Worm (Caenorhabditis elegans) whole organism, early embryonic: ENCODE results near the gene scl-2.

ENCODE experiments used
- B0310.2 ChIP-seq: sonication (generic microtip); optimal IDR thresholded peaks from 2 replicates; lab custom pipeline; 2016; ENCODE audit warnings: mild to moderate bottlenecking, missing genetic modification characterization, missing compliant biosample characterization
- F13C5.2 ChIP-seq: sonication (generic microtip); optimal IDR thresholded peaks from 2 replicates; lab custom pipeline; 2017; ENCODE audit warnings: mild to moderate bottlenecking, missing genetic modification characterization, inconsistent platforms, missing compliant biosample characterization
- aly-1 ChIP-seq: sonication (generic microtip); optimal IDR thresholded peaks from 2 replicates; lab custom pipeline; 2016; ENCODE audit warnings: missing genetic modification characterization, missing compliant biosample characterization
- ama-1 ChIP-seq: fragments of 150-350 bp; optimal IDR thresholded peaks from 2 replicates; lab custom pipeline; 2014
- ceh-13 ChIP-seq: fragments of 200-800 bp; sonication (Bioruptor generic); optimal IDR thresholded peaks from 2 replicates; lab custom pipeline; 2018; ENCODE audit warnings: mild to moderate bottlenecking, missing genetic modification characterization, missing compliant biosample characterization
- ceh-36 ChIP-seq: sonication (generic microtip); optimal IDR thresholded peaks from 2 replicates; lab custom pipeline; 2016; ENCODE audit warnings: missing genetic modification characterization, inconsistent platforms, missing compliant biosample characterization
- ets-7 ChIP-seq: sonication (generic microtip); optimal IDR thresholded peaks from 2 replicates; lab custom pipeline; 2016; ENCODE audit warnings: missing genotype, missing genetic modification characterization, missing compliant biosample characterization
- flt-1 ChIP-seq: fragments of 200-800 bp; sonication (Bioruptor generic); IDR thresholded peaks from 2 replicates; pipeline ENCODE4 v1.3.6; 2022; ENCODE audit warnings: missing genetic modification characterization, missing compliant biosample characterization
- hmbx-1 ChIP-seq: sonication (generic microtip); optimal IDR thresholded peaks from 2 replicates; lab custom pipeline; 2016; ENCODE audit warnings: mild to moderate bottlenecking, missing genetic modification characterization, missing compliant biosample characterization
- hmg-4 ChIP-seq: fragments of 200-800 bp; sonication (Bioruptor generic); optimal IDR thresholded peaks from 2 replicates; lab custom pipeline; 2018; ENCODE audit warnings: mild to moderate bottlenecking, missing genetic modification characterization, missing compliant biosample characterization
- hnd-1 ChIP-seq: sonication (generic microtip); optimal IDR thresholded peaks from 2 replicates; lab custom pipeline; 2016; ENCODE audit warnings: missing genetic modification characterization, missing compliant biosample characterization
- pes-1 ChIP-seq: fragments of 200-800 bp; sonication (Bioruptor generic); IDR thresholded peaks from 2 replicates; pipeline ENCODE4 v1.3.6; 2022; ENCODE audit warnings: missing genetic modification reagents, missing genetic modification characterization, missing compliant biosample characterization
- scrt-1 ChIP-seq: fragments of 200-800 bp; sonication (Bioruptor generic); IDR thresholded peaks from 2 replicates; pipeline ENCODE4 v1.3.6; 2022; ENCODE audit warnings: missing genetic modification characterization, missing compliant biosample characterization
- sea-1 ChIP-seq: fragments of 200-800 bp; sonication (Bioruptor generic); conservative IDR thresholded peaks from 2 replicates; pipeline ENCODE4 v1.3.6; 2022; ENCODE audit warnings: missing genetic modification characterization, missing compliant biosample characterization
- tbx-11 ChIP-seq: fragments of 200-800 bp; sonication (Bioruptor generic); IDR thresholded peaks from 2 replicates; pipeline ENCODE4 v1.3.6; 2022; ENCODE audit warnings: missing genetic modification characterization, missing compliant biosample characterization
- tbx-37 ChIP-seq: fragments of 200-800 bp; sonication (Bioruptor generic); conservative IDR thresholded peaks from 2 replicates; pipeline ENCODE4 v1.3.6; 2022; ENCODE audit warnings: missing genetic modification reagents, missing genetic modification characterization, missing compliant biosample characterization
- tra-4 ChIP-seq: sonication (generic microtip); optimal IDR thresholded peaks from 2 replicates; lab custom pipeline; 2017; ENCODE audit warnings: missing genetic modification characterization, missing compliant biosample characterization

The scl-2 gene

ce11 chrIV:13079119-13079518 lies 21.6 kb downstream of the scl-2 start, which contains the start of gene C39E9.8:
TSS of gene C39E9.8 (plus strand) at chrIV:13079446.
- TF ChIP-seq scrt-1 (GFP tag; lab: Robert Waterston, UW) (no peak), pes-1 (GFP tag; lab: Robert Waterston, UW) (no peak), aly-1 (tag; lab: Kevin White, UChicago) (no peak), ceh-36 (tag; lab: Kevin White, UChicago) (no peak), tbx-11 (GFP tag; lab: Robert Waterston, UW) (no peak)

- TF ChIP-seq ama-1 (no peak), aly-1 (tag; lab: Kevin White, UChicago) (no peak), B0310.2 (no peak), scrt-1 (GFP tag; lab: Robert Waterston, UW) (no peak), hmbx-1 (no peak), pes-1 (GFP tag; lab: Robert Waterston, UW) (no peak), sea-1 (GFP tag; lab: Robert Waterston, UW) (no peak), ceh-13 (GFP tag; lab: Kevin White, UChicago) (no peak), ets-7 (tag; lab: Kevin White, UChicago) (no peak)
Observed at ce11 chrIV:13080185-13080584, 22.7 kb downstream of the scl-2 start.

ce11 chrIV:13080861-13081260 lies 23.4 kb downstream of the scl-2 start:
- no peak for TF ChIP-seq aly-1 (tag; lab: Kevin White, UChicago)
- no peak for TF ChIP-seq pes-1 (GFP tag; lab: Robert Waterston, UW)
- no peak for TF ChIP-seq ceh-13 (GFP tag; lab: Kevin White, UChicago)
- no peak for TF ChIP-seq ets-7 (tag; lab: Kevin White, UChicago)
- no peak for TF ChIP-seq sea-1 (GFP tag; lab: Robert Waterston, UW)

- TF ChIP-seq hmg-4 = no peak
- no peak for TF ChIP-seq ama-1
- TF ChIP-seq B0310.2 = no peak
- TF ChIP-seq ceh-36 (tag; lab: Kevin White, UChicago) = no peak
- TF ChIP-seq sea-1 (GFP tag; lab: Robert Waterston, UW) = no peak
- TF ChIP-seq hmbx-1 = no peak
- no peak for TF ChIP-seq tbx-11 (GFP tag; lab: Robert Waterston, UW)
- TF ChIP-seq F13C5.2 (tag; lab: Kevin White, UChicago) = no peak
- TF ChIP-seq pes-1 (GFP tag; lab: Robert Waterston, UW) = no peak
- no peak for TF ChIP-seq flt-1 (GFP tag; lab: Robert Waterston, UW)
- no peak for TF ChIP-seq aly-1 (tag; lab: Kevin White, UChicago)
- TF ChIP-seq tbx-37 = no peak
- TF ChIP-seq ets-7 (tag; lab: Kevin White, UChicago) = no peak
Observed at ce11 chrIV:13082106-13082505, 24.6 kb downstream of the scl-2 start.

- no peak for TF ChIP-seq ceh-36 (tag; lab: Kevin White, UChicago)
- TF ChIP-seq hnd-1 (tag; lab: Kevin White, UChicago) = no peak
- no peak for TF ChIP-seq ets-7 (tag; lab: Kevin White, UChicago)
- no peak for TF ChIP-seq tra-4 (tag; lab: Kevin White, UChicago)
- TF ChIP-seq tbx-11 (GFP tag; lab: Robert Waterston, UW) = no peak
- no peak for TF ChIP-seq aly-1 (tag; lab: Kevin White, UChicago)
- TF ChIP-seq tbx-37 = no peak
- no peak for TF ChIP-seq ceh-13 (GFP tag; lab: Kevin White, UChicago)
- TF ChIP-seq F13C5.2 (tag; lab: Kevin White, UChicago) = no peak
- TF ChIP-seq hmg-4 = no peak
- no peak for TF ChIP-seq hmbx-1
- no peak for TF ChIP-seq pes-1 (GFP tag; lab: Robert Waterston, UW)
- TF ChIP-seq B0310.2 = no peak
- no peak for TF ChIP-seq ama-1
- no peak for TF ChIP-seq scrt-1 (GFP tag; lab: Robert Waterston, UW)
- TF ChIP-seq sea-1 (GFP tag; lab: Robert Waterston, UW) = no peak
Observed at ce11 chrIV:13082836-13083763, 25.6 kb downstream of the scl-2 start.

- no peak for TF ChIP-seq hmbx-1
- TF ChIP-seq flt-1 (GFP tag; lab: Robert Waterston, UW) = no peak
- no peak for TF ChIP-seq ama-1
- no peak for TF ChIP-seq F13C5.2 (tag; lab: Kevin White, UChicago)
- no peak for TF ChIP-seq tbx-11 (GFP tag; lab: Robert Waterston, UW)
- TF ChIP-seq scrt-1 (GFP tag; lab: Robert Waterston, UW) = no peak
- no peak for TF ChIP-seq aly-1 (tag; lab: Kevin White, UChicago)
- TF ChIP-seq tra-4 (tag; lab: Kevin White, UChicago) = no peak
- no peak for TF ChIP-seq pes-1 (GFP tag; lab: Robert Waterston, UW)
- no peak for TF ChIP-seq ceh-36 (tag; lab: Kevin White, UChicago)
Observed at ce11 chrIV:13085675-13086074, 28.2 kb downstream of the scl-2 start.

ce11 chrIV:13086705-13087104 lies 29.2 kb downstream of the scl-2 start, which contains the start of gene spin-2:
TSS of gene spin-2 (plus strand) at chrIV:13087005.
- TF ChIP-seq ceh-36 (tag; lab: Kevin White, UChicago) = no peak
- TF ChIP-seq ets-7 (tag; lab: Kevin White, UChicago) = no peak
- TF ChIP-seq F13C5.2 (tag; lab: Kevin White, UChicago) = no peak
- TF ChIP-seq aly-1 (tag; lab: Kevin White, UChicago) = no peak
- TF ChIP-seq scrt-1 (GFP tag; lab: Robert Waterston, UW) = no peak
- TF ChIP-seq pes-1 (GFP tag; lab: Robert Waterston, UW) = no peak
- no peak for TF ChIP-seq hnd-1 (tag; lab: Kevin White, UChicago)
- no peak for TF ChIP-seq flt-1 (GFP tag; lab: Robert Waterston, UW)
- TF ChIP-seq ama-1 = no peak
- no peak for TF ChIP-seq tbx-37
- TF ChIP-seq hmbx-1 = no peak
- no peak for TF ChIP-seq B0310.2
- no peak for TF ChIP-seq hmg-4
- no peak for TF ChIP-seq sea-1 (GFP tag; lab: Robert Waterston, UW)
- TF ChIP-seq ceh-13 (GFP tag; lab: Kevin White, UChicago) = no peak
- no peak for TF ChIP-seq tra-4 (tag; lab: Kevin White, UChicago)
